Fruit fly (Drosophila melanogaster): Measurements from ENCODE around the gene CG44139.

Gene CG44139

dm6 chr2L:2417865-2418264 is 6.7 kb upstream of the CG44139 start, which contains the start of gene CG34448:
Gene CG34448 (minus strand): TSS chr2L:2417965.
- no peak for TF ChIP-seq noc (tag; optimal IDR thresholded peaks at IDR 0.05)

dm6 chr2L:2419913-2420312 is 4.7 kb upstream of the CG44139 start, which contains the start of gene CG34447:
Gene CG34447 (minus strand): TSS chr2L:2420013.
- TF ChIP-seq noc (tag; optimal IDR thresholded peaks at IDR 0.05): no peak

- TF ChIP-seq noc (tag; optimal IDR thresholded peaks at IDR 0.05): no peak
Observed at dm6 chr2L:2420490-2420889, 4.1 kb upstream of the CG44139 start, which contains the start of gene CG9886. Gene CG9886 (plus strand): TSS chr2L:2420830.

- TF ChIP-seq noc (tag; optimal IDR thresholded peaks at IDR 0.05): no peak
Observed at dm6 chr2L:2425652-2426192, 1.1 kb downstream of the CG44139 start.

- no peak for TF ChIP-seq noc (tag; optimal IDR thresholded peaks at IDR 0.05)
Observed at dm6 chr2L:2426444-2427188, 2.0 kb downstream of the CG44139 start.

- TF ChIP-seq noc (tag; optimal IDR thresholded peaks at IDR 0.05): no peak
Observed at dm6 chr2L:2427384-2428208, 3.0 kb downstream of the CG44139 start.

- no peak for TF ChIP-seq noc (tag; optimal IDR thresholded peaks at IDR 0.05)
Observed at dm6 chr2L:2428209-2428488, 3.6 kb downstream of the CG44139 start, which contains the start of gene dpp. Gene dpp (plus strand): TSS chr2L:2428372.

dm6 chr2L:2429588-2429987 is 5.0 kb downstream of the CG44139 start:
- no peak for TF ChIP-seq noc (tag; optimal IDR thresholded peaks at IDR 0.05)

dm6 chr2L:2430251-2430650 is 5.7 kb downstream of the CG44139 start:
- no peak for TF ChIP-seq noc (tag; optimal IDR thresholded peaks at IDR 0.05)

dm6 chr2L:2432809-2433493 is 8.4 kb downstream of the CG44139 start:
- TF ChIP-seq noc (tag; optimal IDR thresholded peaks at IDR 0.05): no peak

- TF ChIP-seq noc (tag; optimal IDR thresholded peaks at IDR 0.05): no peak
Observed at dm6 chr2L:2433494-2434054, 9.0 kb downstream of the CG44139 start.

- no peak for TF ChIP-seq noc (tag; optimal IDR thresholded peaks at IDR 0.05)
Observed at dm6 chr2L:2434222-2434621, 9.6 kb downstream of the CG44139 start.

- TF ChIP-seq noc (tag; optimal IDR thresholded peaks at IDR 0.05): no peak
Observed at dm6 chr2L:2436258-2436657, 11.7 kb downstream of the CG44139 start.

- no peak for TF ChIP-seq noc (tag; optimal IDR thresholded peaks at IDR 0.05)
Observed at dm6 chr2L:2438640-2439276, 14.2 kb downstream of the CG44139 start.

dm6 chr2L:2448514-2448913 is 23.9 kb downstream of the CG44139 start:
- no peak for TF ChIP-seq noc (tag; optimal IDR thresholded peaks at IDR 0.05)

All from whole organism, larva.